Fruit fly (Drosophila melanogaster) whole organism, embryonic: ENCODE data around the gene CG7079.
A peak's percentile ranks its signal among the peaks of the same experiment; 100 is the strongest.

Experiments
- Atf-2 ChIP-seq: fragments of 200-800 bp; sonication (Bioruptor generic); optimal IDR thresholded peaks from 2 replicates; lab custom pipeline; 2016; ENCODE audit warnings: missing biosample characterization, missing genetic modification characterization
- Atf6 ChIP-seq: fragments of 200-800 bp; sonication (Bioruptor generic); IDR thresholded peaks from 2 replicates; pipeline ENCODE4 v1.3.6; 2022; ENCODE audit warnings: missing biosample characterization, missing genetic modification characterization
- CG10147 ChIP-seq: fragments of 200-800 bp; sonication (Bioruptor generic); optimal IDR thresholded peaks from 2 replicates; lab custom pipeline; 2019; ENCODE audit warnings: missing biosample characterization, mild to moderate bottlenecking, missing genetic modification characterization, moderate library complexity
- CG11560 ChIP-seq: fragments of 200-800 bp; sonication (Bioruptor generic); IDR thresholded peaks from 3 replicates; pipeline ENCODE4 v1.3.6; 2022; ENCODE audit warnings: missing biosample characterization, missing genetic modification characterization
- CG12155 ChIP-seq: fragments of 200-800 bp; sonication (Bioruptor generic); optimal IDR thresholded peaks from 3 replicates; lab custom pipeline; 2016; ENCODE audit warnings: missing biosample characterization, missing genetic modification characterization
- CG1233 ChIP-seq: fragments of 200-800 bp; sonication (Bioruptor generic); optimal IDR thresholded peaks from 4 replicates; lab custom pipeline; 2018; ENCODE audit warnings: missing biosample characterization, mild to moderate bottlenecking, missing genetic modification characterization
- CG13296 ChIP-seq: fragments of 200-800 bp; sonication (Bioruptor generic); optimal IDR thresholded peaks from 3 replicates; lab custom pipeline; 2018; ENCODE audit warnings: missing biosample characterization, mild to moderate bottlenecking, missing genetic modification characterization
- CG14710 ChIP-seq: fragments of 200-800 bp; sonication (Bioruptor generic); optimal IDR thresholded peaks from 3 replicates; lab custom pipeline; 2019; ENCODE audit warnings: missing biosample characterization, mild to moderate bottlenecking, missing genetic modification characterization, moderate library complexity
- CG14965 ChIP-seq: fragments of 200-800 bp; sonication (Bioruptor generic); optimal IDR thresholded peaks from 2 replicates; lab custom pipeline; 2016; ENCODE audit warnings: missing biosample characterization, missing genetic modification characterization, borderline replicate concordance
- CG1529 ChIP-seq: fragments of 200-800 bp; sonication (Bioruptor generic); optimal IDR thresholded peaks from 3 replicates; lab custom pipeline; 2018; ENCODE audit warnings: missing biosample characterization, missing genetic modification characterization
- CG15514 ChIP-seq: fragments of 200-800 bp; sonication (Bioruptor generic); optimal IDR thresholded peaks from 3 replicates; lab custom pipeline; 2017; ENCODE audit warnings: missing biosample characterization, missing genetic modification characterization, mild to moderate bottlenecking, moderate library complexity, missing genetic modification reagents
- CG15696 ChIP-seq: fragments of 200-800 bp; sonication (Bioruptor generic); optimal IDR thresholded peaks from 2 replicates; lab custom pipeline; 2019; ENCODE audit warnings: missing biosample characterization, mild to moderate bottlenecking, missing genetic modification characterization, moderate library complexity
- CG17568 ChIP-seq: fragments of 200-800 bp; sonication (Bioruptor generic); optimal IDR thresholded peaks from 2 replicates; lab custom pipeline; 2018; ENCODE audit warnings: missing biosample characterization, mild to moderate bottlenecking, missing genetic modification characterization, moderate library complexity
- CG18476 ChIP-seq: fragments of 200-800 bp; sonication (Bioruptor generic); optimal IDR thresholded peaks from 2 replicates; lab custom pipeline; 2016; ENCODE audit warnings: missing biosample characterization, mild to moderate bottlenecking, missing genetic modification characterization
- CG2120 ChIP-seq: fragments of 200-800 bp; sonication (Bioruptor generic); optimal IDR thresholded peaks from 3 replicates; lab custom pipeline; 2016; ENCODE audit warnings: missing biosample characterization, missing genetic modification characterization
- CG2875 ChIP-seq: fragments of 200-800 bp; sonication (Bioruptor generic); optimal IDR thresholded peaks from 2 replicates; lab custom pipeline; 2017; ENCODE audit warnings: missing biosample characterization, mild to moderate bottlenecking, missing genetic modification characterization, missing genetic modification reagents
- CG31365 ChIP-seq: fragments of 200-800 bp; sonication (Bioruptor generic); optimal IDR thresholded peaks from 2 replicates; lab custom pipeline; 2018; ENCODE audit warnings: missing biosample characterization, mild to moderate bottlenecking, missing genetic modification characterization
- CG33213 ChIP-seq: fragments of 200-800 bp; sonication (Bioruptor generic); optimal IDR thresholded peaks from 3 replicates; lab custom pipeline; 2016; ENCODE audit warnings: missing biosample characterization, missing genetic modification characterization
- CG3407 ChIP-seq: fragments of 200-800 bp; sonication (Bioruptor generic); optimal IDR thresholded peaks from 2 replicates; lab custom pipeline; 2018; ENCODE audit warnings: missing biosample characterization, mild to moderate bottlenecking, missing genetic modification characterization
- CG4404 ChIP-seq: fragments of 200-800 bp; sonication (Bioruptor generic); IDR thresholded peaks from 2 replicates; pipeline ENCODE4 v1.3.6; 2022; ENCODE audit warnings: missing biosample characterization, missing genetic modification characterization
- CG4820 ChIP-seq: fragments of 200-800 bp; sonication (Bioruptor generic); optimal IDR thresholded peaks from 3 replicates; lab custom pipeline; 2016; ENCODE audit warnings: missing biosample characterization, missing genetic modification characterization
- CG5953 ChIP-seq: fragments of 200-800 bp; sonication (Bioruptor generic); IDR thresholded peaks from 2 replicates; pipeline ENCODE4 v1.3.6; 2022; ENCODE audit warnings: missing biosample characterization, missing genetic modification characterization
- CG7372 ChIP-seq: fragments of 200-800 bp; sonication (Bioruptor generic); IDR thresholded peaks from 2 replicates; pipeline ENCODE4 v1.3.6; 2022; ENCODE audit warnings: missing biosample characterization, missing genetic modification characterization
- CG7786 ChIP-seq: fragments of 200-800 bp; sonication (Bioruptor generic); optimal IDR thresholded peaks from 2 replicates; lab custom pipeline; 2016; ENCODE audit warnings: missing biosample characterization, missing genetic modification characterization
- CG7928 ChIP-seq: fragments of 200-800 bp; sonication (Bioruptor generic); optimal IDR thresholded peaks from 2 replicates; lab custom pipeline; 2017; ENCODE audit warnings: missing biosample characterization, mild to moderate bottlenecking, missing genetic modification characterization
- CG8089 ChIP-seq: fragments of 200-800 bp; sonication (Bioruptor generic); optimal IDR thresholded peaks from 3 replicates; lab custom pipeline; 2016; ENCODE audit warnings: missing biosample characterization, missing genetic modification characterization
- CG8765 ChIP-seq: fragments of 200-800 bp; sonication (Bioruptor generic); IDR thresholded peaks from 2 replicates; pipeline ENCODE4 v1.3.6; 2022; ENCODE audit warnings: missing biosample characterization, missing genetic modification characterization
- CG9609 ChIP-seq: fragments of 200-800 bp; sonication (Bioruptor generic); optimal IDR thresholded peaks from 3 replicates; lab custom pipeline; 2016; ENCODE audit warnings: missing biosample characterization, missing genetic modification characterization
- E2f1 ChIP-seq: fragments of 200-800 bp; sonication (Bioruptor generic); IDR thresholded peaks from 2 replicates; pipeline ENCODE4 v1.3.6; 2022; ENCODE audit warnings: missing biosample characterization, missing genetic modification characterization
- Elba2 ChIP-seq: fragments of 200-800 bp; sonication (Bioruptor generic); optimal IDR thresholded peaks from 3 replicates; lab custom pipeline; 2016; ENCODE audit warnings: missing biosample characterization, missing genetic modification characterization
- NfI ChIP-seq: fragments of 200-800 bp; sonication (Bioruptor generic); optimal IDR thresholded peaks from 3 replicates; lab custom pipeline; 2018; ENCODE audit warnings: missing biosample characterization, mild to moderate bottlenecking, missing genetic modification characterization, moderate library complexity
- Optix ChIP-seq: fragments of 200-800 bp; sonication (Bioruptor generic); IDR thresholded peaks from 3 replicates; pipeline ENCODE4 v1.3.6; 2022; ENCODE audit warnings: missing biosample characterization, missing genetic modification characterization
- PHDP ChIP-seq: fragments of 200-800 bp; sonication (Bioruptor generic); optimal IDR thresholded peaks from 3 replicates; lab custom pipeline; 2018; ENCODE audit warnings: missing biosample characterization, mild to moderate bottlenecking, missing genetic modification characterization, moderate library complexity
- Stat92E ChIP-seq, 3 experiments: fragments of >200 bp in 2 of 3; fragments of 200-800 bp in 1 of 3; sonication (Bioruptor generic) in 1 of 3; optimal IDR thresholded peaks; 2 replicates each; lab custom pipeline; 2017 to 2019; ENCODE audit warnings: missing biosample characterization in 3 of 3, missing genetic modification characterization in 3 of 3, mild to moderate bottlenecking in 1 of 3, moderate library complexity in 1 of 3
- Vsx1 ChIP-seq: fragments of 200-800 bp; sonication (Bioruptor generic); optimal IDR thresholded peaks from 2 replicates; lab custom pipeline; 2017; ENCODE audit warnings: missing biosample characterization, mild to moderate bottlenecking, missing genetic modification characterization, missing genetic modification reagents
- ara ChIP-seq: fragments of 200-800 bp; sonication (Bioruptor generic); IDR thresholded peaks from 2 replicates; pipeline ENCODE4 v1.3.6; 2022; ENCODE audit warnings: missing biosample characterization, missing genetic modification characterization
- br ChIP-seq: fragments of >200 bp; optimal IDR thresholded peaks from 2 replicates; lab custom pipeline; 2017
- crol ChIP-seq: fragments of 200-800 bp; sonication (Bioruptor generic); IDR thresholded peaks from 2 replicates; pipeline ENCODE4 v1.3.6; 2022; ENCODE audit warnings: missing biosample characterization, missing genetic modification characterization
- emc ChIP-seq: fragments of 200-800 bp; sonication (Bioruptor generic); optimal IDR thresholded peaks from 2 replicates; lab custom pipeline; 2016; ENCODE audit warnings: missing biosample characterization, missing genetic modification characterization
- ems ChIP-seq: fragments of 200-800 bp; sonication (Bioruptor generic); optimal IDR thresholded peaks from 3 replicates; lab custom pipeline; 2016; ENCODE audit warnings: missing biosample characterization, missing genetic modification characterization
- fd96Cb ChIP-seq: fragments of 200-800 bp; sonication (Bioruptor generic); optimal IDR thresholded peaks from 2 replicates; lab custom pipeline; 2018; ENCODE audit warnings: missing biosample characterization, mild to moderate bottlenecking, missing genetic modification characterization, moderate library complexity
- gsb-n ChIP-seq: fragments of 200-800 bp; sonication (Bioruptor generic); optimal IDR thresholded peaks from 3 replicates; lab custom pipeline; 2018; ENCODE audit warnings: missing biosample characterization, mild to moderate bottlenecking, missing genetic modification characterization
- h ChIP-seq: fragments of >200 bp; optimal IDR thresholded peaks from 2 replicates; lab custom pipeline; 2017
- klu ChIP-seq: fragments of 200-800 bp; sonication (Bioruptor generic); IDR thresholded peaks from 2 replicates; pipeline ENCODE4 v1.3.6; 2022; ENCODE audit warnings: missing biosample characterization, missing genetic modification characterization
- kni ChIP-seq: fragments of 200-800 bp; sonication (Bioruptor generic); optimal IDR thresholded peaks from 3 replicates; lab custom pipeline; 2017; ENCODE audit warnings: mild to moderate bottlenecking, missing biosample characterization, missing genetic modification reagents, missing genetic modification characterization
- maf-S ChIP-seq: fragments of 200-800 bp; sonication (Bioruptor generic); optimal IDR thresholded peaks from 2 replicates; lab custom pipeline; 2016; ENCODE audit warnings: missing biosample characterization, missing genetic modification characterization
- pum ChIP-seq: fragments of 200-800 bp; sonication (Bioruptor generic); optimal IDR thresholded peaks from 2 replicates; lab custom pipeline; 2016; ENCODE audit warnings: missing biosample characterization, missing genetic modification characterization
- sug ChIP-seq: fragments of 200-800 bp; optimal IDR thresholded peaks from 2 replicates; lab custom pipeline; 2019; ENCODE audit warnings: missing biosample characterization, mild to moderate bottlenecking, missing genetic modification characterization, moderate library complexity
- tgo ChIP-seq: fragments of 200-800 bp; sonication (Bioruptor generic); IDR thresholded peaks from 3 replicates; pipeline ENCODE4 v1.3.6; 2022; ENCODE audit warnings: missing biosample characterization, missing genetic modification characterization
- tin ChIP-seq: fragments of 200-800 bp; sonication (Bioruptor generic); optimal IDR thresholded peaks from 3 replicates; lab custom pipeline; 2016; ENCODE audit warnings: missing biosample characterization, missing genetic modification characterization
- vvl ChIP-seq: fragments of 200-800 bp; sonication (Bioruptor generic); IDR thresholded peaks from 2 replicates; pipeline ENCODE4 v1.3.6; 2022; ENCODE audit warnings: missing biosample characterization, missing genetic modification characterization
- zfh2 ChIP-seq: fragments of 200-800 bp; sonication (Bioruptor generic); optimal IDR thresholded peaks from 2 replicates; lab custom pipeline; 2016; ENCODE audit warnings: missing biosample characterization, missing genetic modification characterization

CG7079 gene

dm6 chr3R:21097631-21098117 lies 49.0 kb upstream of the CG7079 start, which contains the start of gene RhoGAP93B (continued):
- TF ChIP-seq CG2120 (GFP tag; lab: Kevin White, UChicago) = peak; percentile 95
- peak; percentile 39; the same call in 1 of the 2 replicates for TF ChIP-seq crol
- peak; percentile 81 for TF ChIP-seq CG33213
- no peak for TF ChIP-seq CG17568 (GFP tag; lab: Kevin White, UChicago)
- peak; percentile 90 for TF ChIP-seq CG15514
- TF ChIP-seq CG4404 (GFP tag; lab: Robert Waterston, UW) = peak; percentile 94
- TF ChIP-seq CG2875 (GFP tag; lab: Kevin White, UChicago) = peak; percentile 41
- TF ChIP-seq Vsx1 (GFP tag; lab: Kevin White, UChicago) = no peak
- no peak for TF ChIP-seq h (lab: Kevin White, UChicago)
- peak; percentile 92 for TF ChIP-seq Atf6 (GFP tag; lab: Robert Waterston, UW)
- TF ChIP-seq kni (GFP tag; lab: Kevin White, UChicago) = peak; percentile 72
- peak; percentile 55 for TF ChIP-seq Elba2
- TF ChIP-seq Optix (GFP tag; lab: Robert Waterston, UW) = peak; percentile 95
- peak; percentile 93 for TF ChIP-seq CG7372 (GFP tag; lab: Robert Waterston, UW)
- TF ChIP-seq br (lab: Kevin White, UChicago) = no peak
- peak; percentile 78 for TF ChIP-seq tin (GFP tag; lab: Kevin White, UChicago)
- TF ChIP-seq CG9609 (GFP tag; lab: Kevin White, UChicago) = peak; percentile 93
- peak; percentile 87 for TF ChIP-seq ara (GFP tag; lab: Robert Waterston, UW)
- TF ChIP-seq Atf-2 (GFP tag; lab: Kevin White, UChicago) = peak; percentile 72
- TF ChIP-seq klu = peak; percentile 84
- peak; percentile 80 for TF ChIP-seq CG18476 (GFP tag; lab: Kevin White, UChicago)
- peak; percentile 86 for TF ChIP-seq sug (tag; lab: Kevin White, UChicago)
- peak; percentile 42 for TF ChIP-seq CG1529 (GFP tag; lab: Kevin White, UChicago)
- peak; percentile 84 for TF ChIP-seq CG5953 (GFP tag; lab: Robert Waterston, UW)
- TF ChIP-seq CG4820 = peak; percentile 56
- peak; percentile 60 for TF ChIP-seq maf-S (GFP tag; lab: Kevin White, UChicago)
- TF ChIP-seq pum (GFP tag; lab: Kevin White, UChicago) = peak; percentile 84
- peak; percentile 93 for TF ChIP-seq CG7786 (GFP tag; lab: Kevin White, UChicago)
- TF ChIP-seq gsb-n (tag; lab: Kevin White, UChicago) = no peak
- TF ChIP-seq zfh2 (GFP tag; lab: Kevin White, UChicago) = peak; percentile 92
- peak; percentile 86 for TF ChIP-seq CG10147
- peak; percentile 69 for TF ChIP-seq CG1233 (GFP tag; lab: Kevin White, UChicago)
- peak; percentile 47 for TF ChIP-seq CG31365 (tag; lab: Kevin White, UChicago)
- TF ChIP-seq CG15696 (tag; lab: Kevin White, UChicago) = peak; percentile 90
- peak; percentile 95 for TF ChIP-seq E2f1
- no peak for TF ChIP-seq CG3407
- peak; percentile 84 for TF ChIP-seq emc (GFP tag; lab: Kevin White, UChicago)
- TF ChIP-seq NfI = peak; percentile 74
- TF ChIP-seq CG12155 (GFP tag; lab: Kevin White, UChicago) = peak; percentile 79
- peak; percentile 44 for TF ChIP-seq CG7928
- TF ChIP-seq vvl (GFP tag; lab: Robert Waterston, UW) = peak; percentile 95
- peak; percentile 77 for TF ChIP-seq fd96Cb (tag; lab: Kevin White, UChicago)
- peak; percentile 84 for TF ChIP-seq PHDP (tag; lab: Kevin White, UChicago)
- peak; percentile 69 for TF ChIP-seq CG8089 (GFP tag; lab: Kevin White, UChicago)
- TF ChIP-seq CG8765 (GFP tag; lab: Robert Waterston, UW) = peak; percentile 94
- peak; percentile 7 for TF ChIP-seq CG14965 (GFP tag; lab: Kevin White, UChicago)
- TF ChIP-seq ems (GFP tag; lab: Kevin White, UChicago) = peak; percentile 86
- peak; percentile 81; the same call in 2 of the 3 replicates for TF ChIP-seq CG11560 (tag; lab: Robert Waterston, UW)
- TF ChIP-seq tgo (GFP tag; lab: Robert Waterston, UW) = peak; percentile 80
- peak; percentile 64 for TF ChIP-seq CG13296 (GFP tag; lab: Kevin White, UChicago)
- TF ChIP-seq Stat92E (GFP tag; optimal IDR thresholded peaks at IDR 0.05; lab: Kevin White, UChicago) = peak in 1 of 3 experiments; percentile 54
- TF ChIP-seq CG14710 = peak; percentile 94
